Worm (Caenorhabditis elegans): Measurements from ENCODE around the gene C38C5.1.

Gene C38C5.1

DNA sequence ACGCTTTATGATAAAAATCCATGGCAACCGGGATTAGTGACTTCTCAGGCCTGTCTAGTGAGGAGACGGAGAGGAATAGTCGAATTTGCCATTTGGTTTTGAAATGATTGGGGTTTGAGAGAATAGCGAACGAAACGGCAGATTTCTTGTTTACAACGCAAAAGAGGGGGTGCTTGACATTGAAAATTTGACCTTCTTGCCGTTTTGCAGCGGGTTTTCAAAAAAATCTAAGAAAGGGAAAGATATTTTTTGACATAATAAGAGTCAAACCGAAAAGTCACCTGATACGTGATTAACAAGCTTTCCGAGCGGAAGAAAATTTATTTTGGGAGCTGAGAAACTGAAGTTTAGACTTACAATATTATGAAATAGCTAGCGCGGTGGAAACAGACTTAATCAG, 40.0 kb upstream of the C38C5.1 start:
- TF ChIP-seq mab-5 (tag; optimal IDR thresholded peaks at IDR 0.05) (no peak), nhr-10 (tag; optimal IDR thresholded peaks at IDR 0.05) (no peak), nhr-237 (tag; optimal IDR thresholded peaks at IDR 0.05) (no peak), nhr-12 (tag; optimal IDR thresholded peaks at IDR 0.05) (no peak), fos-1 (tag; optimal IDR thresholded peaks at IDR 0.05) (no peak), ztf-1 (GFP tag; conservative IDR thresholded peaks at IDR 0.05) (no peak), unc-39 (tag; optimal IDR thresholded peaks at IDR 0.05) (no peak), sma-3 (GFP tag; optimal IDR thresholded peaks at IDR 0.05) (no peak), nhr-77 (tag; optimal IDR thresholded peaks at IDR 0.05) (no peak), egl-27 (tag; optimal IDR thresholded peaks at IDR 0.05) (no peak), mbf-1 (tag; optimal IDR thresholded peaks at IDR 0.05) (no peak), unc-62 (GFP tag; optimal IDR thresholded peaks at IDR 0.05) (no peak), blmp-1 (tag; optimal IDR thresholded peaks at IDR 0.05; ENCODE audit: insufficient read depth) (peak; percentile 15), ZK546.5 (tag; optimal IDR thresholded peaks at IDR 0.05) (no peak), R02D3.7 (tag; optimal IDR thresholded peaks at IDR 0.05) (no peak), lsy-2 (tag; optimal IDR thresholded peaks at IDR 0.05) (no peak), ztf-11 (tag; optimal IDR thresholded peaks at IDR 0.05) (no peak), elt-1 (tag; optimal IDR thresholded peaks at IDR 0.05) (no peak), nhr-23 (tag; optimal IDR thresholded peaks at IDR 0.05) (no peak), lin-11 (tag; optimal IDR thresholded peaks at IDR 0.05) (no peak), nhr-129 (tag; optimal IDR thresholded peaks at IDR 0.05) (peak; percentile 8), nhr-25 (tag; optimal IDR thresholded peaks at IDR 0.05) (peak; percentile 63), ceh-16 (tag; optimal IDR thresholded peaks at IDR 0.05) (no peak), crh-2 (tag; optimal IDR thresholded peaks at IDR 0.05) (peak; percentile 12), nhr-11 (tag; optimal IDR thresholded peaks at IDR 0.05) (no peak), nhr-6 (tag; optimal IDR thresholded peaks at IDR 0.05) (no peak), skn-1 (tag; optimal IDR thresholded peaks at IDR 0.05) (no peak), sem-4 (tag; optimal IDR thresholded peaks at IDR 0.05) (no peak), ceh-82 (tag; optimal IDR thresholded peaks at IDR 0.05) (no peak), sma-9 (GFP tag; optimal IDR thresholded peaks at IDR 0.05) (no peak), sma-9 (tag; optimal IDR thresholded peaks at IDR 0.05) (no peak), ztf-4 (tag; optimal IDR thresholded peaks at IDR 0.05) (no peak), unc-55 (GFP tag; optimal IDR thresholded peaks at IDR 0.05) (no peak), Y55F3AM.14 (GFP tag; optimal IDR thresholded peaks at IDR 0.05) (no peak), ama-1 (optimal IDR thresholded peaks at IDR 0.05) (no peak), elt-3 (tag; optimal IDR thresholded peaks at IDR 0.05) (no peak)

DNA sequence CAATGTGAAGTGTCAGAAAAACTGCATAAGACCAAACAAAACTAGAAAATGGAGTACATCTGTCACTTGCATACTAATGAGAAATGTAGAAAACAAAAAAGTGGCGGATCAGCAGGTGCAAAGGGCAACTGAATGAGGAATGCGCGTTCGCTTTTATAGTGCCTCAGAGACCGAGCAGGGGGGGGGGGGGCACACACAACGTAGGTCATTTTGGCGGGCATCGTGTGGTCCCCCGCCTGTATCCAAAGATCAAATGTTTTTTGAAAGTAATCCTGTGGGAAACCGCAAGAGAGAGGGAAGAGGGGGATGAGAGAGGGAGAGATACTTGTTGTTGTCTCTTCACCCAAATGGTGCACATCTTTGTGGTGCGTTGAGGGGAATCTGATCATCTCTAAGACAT, 39.5 kb upstream of the C38C5.1 start:
- TF ChIP-seq lsy-2 (tag; optimal IDR thresholded peaks at IDR 0.05) = no peak
- TF ChIP-seq dmd-4 (tag; optimal IDR thresholded peaks at IDR 0.05) = no peak
- TF ChIP-seq fos-1 (tag; optimal IDR thresholded peaks at IDR 0.05) = no peak
- no peak for TF ChIP-seq sma-9 (GFP tag; optimal IDR thresholded peaks at IDR 0.05)
- TF ChIP-seq sma-9 (tag; optimal IDR thresholded peaks at IDR 0.05) = no peak
- no peak for TF ChIP-seq nhr-237 (tag; optimal IDR thresholded peaks at IDR 0.05)
- no peak for TF ChIP-seq ceh-82 (tag; optimal IDR thresholded peaks at IDR 0.05)
- TF ChIP-seq ztf-4 (tag; optimal IDR thresholded peaks at IDR 0.05) = no peak
- TF ChIP-seq unc-39 (tag; optimal IDR thresholded peaks at IDR 0.05) = no peak
- no peak for TF ChIP-seq nhr-12 (tag; optimal IDR thresholded peaks at IDR 0.05)
- TF ChIP-seq unc-55 (GFP tag; optimal IDR thresholded peaks at IDR 0.05) = no peak
- TF ChIP-seq R02D3.7 (tag; optimal IDR thresholded peaks at IDR 0.05) = no peak

DNA sequence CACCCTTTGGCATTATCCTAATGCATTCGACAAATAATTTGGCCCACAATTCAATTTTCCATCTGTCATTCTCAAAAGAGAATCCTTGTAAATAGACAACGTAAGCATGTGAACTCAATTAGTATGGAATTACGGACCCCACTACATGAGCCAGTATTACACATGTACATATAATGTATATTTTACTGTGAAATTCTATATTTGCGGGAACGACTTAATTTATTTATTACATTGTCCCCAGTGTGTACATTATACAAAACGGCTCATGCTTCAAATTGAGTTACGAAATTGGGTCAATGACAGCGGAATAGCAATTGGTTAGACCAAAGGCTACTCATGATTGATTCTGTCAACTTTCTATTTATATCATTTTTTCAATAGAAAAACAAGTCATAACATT, 38.3 kb upstream of the C38C5.1 start:
- TF ChIP-seq nhr-237 (tag; optimal IDR thresholded peaks at IDR 0.05) (no peak), sma-9 (GFP tag; optimal IDR thresholded peaks at IDR 0.05) (peak; percentile 29), sma-9 (tag; optimal IDR thresholded peaks at IDR 0.05) (no peak), nhr-23 (tag; optimal IDR thresholded peaks at IDR 0.05) (no peak), nhr-10 (tag; optimal IDR thresholded peaks at IDR 0.05) (no peak)

DNA sequence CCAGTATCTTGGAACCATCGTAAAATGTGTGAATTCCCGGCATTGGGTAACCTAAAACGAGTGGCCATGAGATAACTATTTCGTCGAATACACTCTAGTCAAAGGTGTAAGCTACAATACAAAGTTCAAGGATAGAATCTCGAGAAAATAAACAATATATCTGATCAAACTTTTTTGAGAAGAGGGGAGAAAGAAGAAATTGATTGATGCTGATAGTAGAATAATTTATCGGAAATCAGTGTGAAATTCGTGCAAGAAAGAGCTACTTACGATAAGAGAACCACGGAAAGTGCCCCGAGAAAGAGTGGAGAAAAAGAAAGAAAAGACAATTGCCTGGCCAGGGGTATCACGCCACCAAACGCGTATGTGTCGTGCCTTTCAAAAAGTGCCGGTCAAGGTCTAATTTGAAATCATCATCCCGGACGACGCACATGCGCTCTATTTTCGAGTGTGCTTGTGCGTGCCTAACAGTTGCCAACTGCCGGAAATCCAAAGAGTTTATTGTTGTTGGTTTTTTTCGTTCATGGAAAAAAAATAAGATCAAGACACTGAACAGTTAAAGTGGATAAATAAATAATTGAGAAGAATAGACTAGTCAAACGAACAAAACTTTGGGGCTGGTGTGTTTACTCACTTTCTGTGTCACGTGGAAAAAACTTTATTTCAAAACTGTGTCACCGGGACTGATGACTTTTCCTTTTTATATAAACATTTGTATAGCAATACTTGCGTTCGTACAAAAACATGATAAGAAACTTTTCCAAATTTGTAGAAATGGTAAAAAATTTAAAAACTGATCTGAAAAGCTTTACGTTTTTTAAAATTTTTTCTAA, 34.9 kb upstream of the C38C5.1 start, which contains the start of gene mboa-3:
TSS of gene mboa-3 (minus strand) at position 51 of the 833 bp plus-strand sequence.
- TF ChIP-seq ama-1 (optimal IDR thresholded peaks at IDR 0.05) (no peak), fos-1 (tag; optimal IDR thresholded peaks at IDR 0.05) (peak; percentile 60), Y55F3AM.14 (GFP tag; optimal IDR thresholded peaks at IDR 0.05) (no peak), C34F6.9 (tag; optimal IDR thresholded peaks at IDR 0.05) (no peak), gmeb-1 (tag; optimal IDR thresholded peaks at IDR 0.05) (peak; percentile 0), mdl-1 (tag; optimal IDR thresholded peaks at IDR 0.05) (peak in 1 of 2 experiments; percentile 39), nhr-21 (tag; optimal IDR thresholded peaks at IDR 0.05) (no peak), nhr-129 (tag; optimal IDR thresholded peaks at IDR 0.05) (peak; percentile 67), F13H6.1 (tag; optimal IDR thresholded peaks at IDR 0.05) (peak; percentile 24), nhr-10 (tag; optimal IDR thresholded peaks at IDR 0.05) (no peak), aly-2 (tag; optimal IDR thresholded peaks at IDR 0.05) (no peak), unc-62 (GFP tag; optimal IDR thresholded peaks at IDR 0.05) (no peak), zag-1 (tag; optimal IDR thresholded peaks at IDR 0.05) (no peak), sma-9 (GFP tag; optimal IDR thresholded peaks at IDR 0.05) (peak; percentile 59), sma-9 (tag; optimal IDR thresholded peaks at IDR 0.05) (no peak)
